Fruit fly (Drosophila melanogaster) whole organism, embryonic: ENCODE data around the gene CG5715.

ENCODE experiments used
- Abd-B ChIP-seq: fragments of 200-800 bp; sonication (Bioruptor generic); optimal IDR thresholded peaks from 2 replicates; lab custom pipeline; 2018; ENCODE audit warnings: missing biosample characterization, mild to moderate bottlenecking, missing genetic modification characterization, moderate library complexity
- Ada2b ChIP-seq: fragments of 200-800 bp; sonication (Bioruptor generic); IDR thresholded peaks from 2 replicates; pipeline ENCODE4 v1.3.6; 2022; ENCODE audit warnings: missing biosample characterization, missing genetic modification characterization
- Blimp-1 ChIP-seq: fragments of 200-800 bp; sonication (Bioruptor generic); optimal IDR thresholded peaks from 3 replicates; lab custom pipeline; 2018; ENCODE audit warnings: missing biosample characterization, missing genetic modification characterization, mild to moderate bottlenecking, moderate library complexity, missing genetic modification reagents
- CG10979 ChIP-seq: fragments of 200-800 bp; sonication (Bioruptor generic); optimal IDR thresholded peaks from 2 replicates; lab custom pipeline; 2018; ENCODE audit warnings: missing biosample characterization, mild to moderate bottlenecking, missing genetic modification characterization, moderate library complexity
- CG12071 ChIP-seq: fragments of 200-800 bp; sonication (Bioruptor generic); optimal IDR thresholded peaks from 3 replicates; lab custom pipeline; 2018; ENCODE audit warnings: missing biosample characterization, mild to moderate bottlenecking, missing genetic modification characterization
- CG12104 ChIP-seq: fragments of 200-800 bp; sonication (Bioruptor generic); optimal IDR thresholded peaks from 3 replicates; lab custom pipeline; 2016; ENCODE audit warnings: missing biosample characterization, missing genetic modification characterization
- CG12219 ChIP-seq: fragments of 200-800 bp; sonication (Bioruptor generic); optimal IDR thresholded peaks from 3 replicates; lab custom pipeline; 2018; ENCODE audit warnings: missing biosample characterization, mild to moderate bottlenecking, missing genetic modification characterization
- CG1233 ChIP-seq: fragments of 200-800 bp; sonication (Bioruptor generic); optimal IDR thresholded peaks from 4 replicates; lab custom pipeline; 2018; ENCODE audit warnings: missing biosample characterization, mild to moderate bottlenecking, missing genetic modification characterization
- CG1529 ChIP-seq: fragments of 200-800 bp; sonication (Bioruptor generic); optimal IDR thresholded peaks from 3 replicates; lab custom pipeline; 2018; ENCODE audit warnings: missing biosample characterization, missing genetic modification characterization
- CG15514 ChIP-seq: fragments of 200-800 bp; sonication (Bioruptor generic); optimal IDR thresholded peaks from 3 replicates; lab custom pipeline; 2017; ENCODE audit warnings: missing biosample characterization, missing genetic modification characterization, mild to moderate bottlenecking, moderate library complexity, missing genetic modification reagents
- CG1603 ChIP-seq: fragments of 200-800 bp; sonication (Bioruptor generic); optimal IDR thresholded peaks from 2 replicates; lab custom pipeline; 2019; ENCODE audit warnings: missing biosample characterization, mild to moderate bottlenecking, missing genetic modification characterization, moderate library complexity
- CG1647 ChIP-seq: fragments of 200-800 bp; sonication (Bioruptor generic); optimal IDR thresholded peaks from 3 replicates; lab custom pipeline; 2016; ENCODE audit warnings: missing biosample characterization, missing genetic modification characterization
- CG16863 ChIP-seq: fragments of 200-800 bp; sonication (Bioruptor generic); optimal IDR thresholded peaks from 3 replicates; lab custom pipeline; 2016; ENCODE audit warnings: missing biosample characterization, missing genetic modification characterization
- CG17359 ChIP-seq: fragments of 200-800 bp; sonication (Bioruptor generic); optimal IDR thresholded peaks from 3 replicates; lab custom pipeline; 2018; ENCODE audit warnings: missing biosample characterization, mild to moderate bottlenecking, missing genetic modification characterization, moderate library complexity
- CG18764 ChIP-seq: fragments of 200-800 bp; sonication (Bioruptor generic); optimal IDR thresholded peaks from 3 replicates; lab custom pipeline; 2016; ENCODE audit warnings: missing biosample characterization, missing genetic modification characterization
- CG2120 ChIP-seq: fragments of 200-800 bp; sonication (Bioruptor generic); optimal IDR thresholded peaks from 3 replicates; lab custom pipeline; 2016; ENCODE audit warnings: missing biosample characterization, missing genetic modification characterization
- CG2712 ChIP-seq: fragments of 200-800 bp; optimal IDR thresholded peaks from 3 replicates; lab custom pipeline; 2019; ENCODE audit warnings: missing biosample characterization, mild to moderate bottlenecking, missing genetic modification characterization, moderate library complexity
- CG33557 ChIP-seq: fragments of 200-800 bp; sonication (Bioruptor generic); optimal IDR thresholded peaks from 2 replicates; lab custom pipeline; 2019; ENCODE audit warnings: missing biosample characterization, mild to moderate bottlenecking, missing genetic modification characterization, moderate library complexity
- CG3407 ChIP-seq: fragments of 200-800 bp; sonication (Bioruptor generic); optimal IDR thresholded peaks from 2 replicates; lab custom pipeline; 2018; ENCODE audit warnings: missing biosample characterization, mild to moderate bottlenecking, missing genetic modification characterization
- CG4424 ChIP-seq: fragments of 200-800 bp; sonication (Bioruptor generic); optimal IDR thresholded peaks from 3 replicates; lab custom pipeline; 2016; ENCODE audit warnings: missing biosample characterization, missing genetic modification characterization
- CG4820 ChIP-seq: fragments of 200-800 bp; sonication (Bioruptor generic); optimal IDR thresholded peaks from 3 replicates; lab custom pipeline; 2016; ENCODE audit warnings: missing biosample characterization, missing genetic modification characterization
- Deaf1 ChIP-seq: fragments of 200-800 bp; optimal IDR thresholded peaks from 3 replicates; lab custom pipeline; 2019; ENCODE audit warnings: missing biosample characterization, mild to moderate bottlenecking, missing genetic modification characterization, moderate library complexity
- Dll ChIP-seq: fragments of 200-800 bp; sonication (Bioruptor generic); IDR thresholded peaks from 4 replicates; pipeline ENCODE4 v1.3.6; 2022; ENCODE audit warnings: missing biosample characterization, missing genetic modification characterization; ENCODE audit not compliant: partially characterized antibody
- Drgx ChIP-seq: fragments of 200-800 bp; sonication (Bioruptor generic); IDR thresholded peaks from 2 replicates; pipeline ENCODE4 v1.3.6; 2022; ENCODE audit warnings: missing biosample characterization, missing genetic modification characterization
- Ets65A ChIP-seq: fragments of 200-800 bp; sonication (Bioruptor generic); peaks from one replicate; lab custom pipeline; 2016; ENCODE audit warnings: missing biosample characterization, missing genetic modification characterization
- Fer1 ChIP-seq: fragments of 200-800 bp; sonication (Bioruptor generic); optimal IDR thresholded peaks from 2 replicates; lab custom pipeline; 2017; ENCODE audit warnings: missing biosample characterization, mild to moderate bottlenecking, missing genetic modification characterization
- HLH3B ChIP-seq: fragments of 200-800 bp; sonication (Bioruptor generic); IDR thresholded peaks from 2 replicates; pipeline ENCODE4 v1.3.6; 2022; ENCODE audit warnings: missing biosample characterization, missing genetic modification characterization
- MESR4 ChIP-seq: fragments of 200-800 bp; sonication (Bioruptor generic); optimal IDR thresholded peaks from 2 replicates; lab custom pipeline; 2018; ENCODE audit warnings: missing biosample characterization, mild to moderate bottlenecking, missing genetic modification characterization, moderate library complexity
- MTF-1 ChIP-seq: fragments of 200-800 bp; sonication (Bioruptor generic); optimal IDR thresholded peaks from 2 replicates; lab custom pipeline; 2018; ENCODE audit warnings: missing biosample characterization, mild to moderate bottlenecking, missing genetic modification characterization, borderline replicate concordance
- Nf-YA ChIP-seq: fragments of 200-800 bp; sonication (Bioruptor generic); IDR thresholded peaks from 2 replicates; pipeline ENCODE4 v1.3.6; 2022; ENCODE audit warnings: missing biosample characterization, missing genetic modification characterization
- Rx ChIP-seq: fragments of 200-800 bp; sonication (Bioruptor generic); IDR thresholded peaks from 2 replicates; pipeline ENCODE4 v1.3.6; 2022; ENCODE audit warnings: missing biosample characterization, missing genetic modification characterization
- Spps ChIP-seq: fragments of 200-800 bp; sonication (Bioruptor generic); optimal IDR thresholded peaks from 2 replicates; lab custom pipeline; 2018; ENCODE audit warnings: missing biosample characterization, mild to moderate bottlenecking, missing genetic modification characterization
- Tbp ChIP-seq: fragments of >200 bp; optimal IDR thresholded peaks from 2 replicates; lab custom pipeline; 2018; ENCODE audit warnings: missing biosample characterization, missing genetic modification characterization
- ab ChIP-seq: fragments of 200-800 bp; sonication (Bioruptor generic); optimal IDR thresholded peaks from 2 replicates; lab custom pipeline; 2016; ENCODE audit warnings: missing biosample characterization, missing genetic modification characterization
- fru ChIP-seq: fragments of >200 bp; optimal IDR thresholded peaks from 2 replicates; lab custom pipeline; 2017
- ham ChIP-seq: fragments of 200-800 bp; sonication (Bioruptor generic); IDR thresholded peaks from 2 replicates; pipeline ENCODE4 v1.3.6; 2022; ENCODE audit warnings: missing biosample characterization, missing genetic modification characterization
- hb ChIP-seq: fragments of 200-800 bp; sonication (Bioruptor generic); IDR thresholded peaks from 3 replicates; pipeline ENCODE4 v1.3.6; 2022; ENCODE audit warnings: missing biosample characterization, missing genetic modification characterization; ENCODE audit not compliant: partially characterized antibody
- jigr1 ChIP-seq: fragments of 200-800 bp; sonication (Bioruptor generic); IDR thresholded peaks from 3 replicates; pipeline ENCODE4 v1.3.6; 2022; ENCODE audit warnings: missing biosample characterization, missing genetic modification characterization
- jing ChIP-seq: fragments of 200-800 bp; sonication (Bioruptor generic); optimal IDR thresholded peaks from 2 replicates; lab custom pipeline; 2018; ENCODE audit warnings: missing biosample characterization, mild to moderate bottlenecking, missing genetic modification characterization
- kni ChIP-seq: fragments of 200-800 bp; sonication (Bioruptor generic); optimal IDR thresholded peaks from 3 replicates; lab custom pipeline; 2017; ENCODE audit warnings: mild to moderate bottlenecking, missing biosample characterization, missing genetic modification reagents, missing genetic modification characterization
- nom ChIP-seq: fragments of 200-800 bp; sonication (Bioruptor generic); optimal IDR thresholded peaks from 2 replicates; lab custom pipeline; 2017; ENCODE audit warnings: missing biosample characterization, missing genetic modification characterization, mild to moderate bottlenecking, moderate library complexity, missing genetic modification reagents
- rib ChIP-seq: fragments of 200-800 bp; sonication (Bioruptor generic); IDR thresholded peaks from 2 replicates; pipeline ENCODE4 v1.3.6; 2022; ENCODE audit warnings: missing biosample characterization, missing genetic modification characterization
- row ChIP-seq: fragments of 200-800 bp; sonication (Bioruptor generic); IDR thresholded peaks from 3 replicates; pipeline ENCODE4 v1.3.6; 2022; ENCODE audit warnings: missing biosample characterization, missing genetic modification characterization
- sens ChIP-seq: fragments of 200-800 bp; sonication (Bioruptor generic); peaks from one replicate; lab custom pipeline; 2016; ENCODE audit warnings: missing biosample characterization, missing genetic modification characterization
- sug ChIP-seq: fragments of 200-800 bp; optimal IDR thresholded peaks from 2 replicates; lab custom pipeline; 2019; ENCODE audit warnings: missing biosample characterization, mild to moderate bottlenecking, missing genetic modification characterization, moderate library complexity
- tio ChIP-seq: fragments of 200-800 bp; sonication (Bioruptor generic); optimal IDR thresholded peaks from 2 replicates; lab custom pipeline; 2017; ENCODE audit warnings: missing biosample characterization, missing genetic modification characterization, inconsistent platforms
- toy ChIP-seq: fragments of 200-800 bp; sonication (Bioruptor generic); IDR thresholded peaks from 2 replicates; pipeline ENCODE4 v1.3.6; 2022; ENCODE audit warnings: missing biosample characterization, missing genetic modification characterization
- twi ChIP-seq: fragments of 200-800 bp; optimal IDR thresholded peaks from 2 replicates; lab custom pipeline; 2019; ENCODE audit warnings: missing biosample characterization, mild to moderate bottlenecking, missing genetic modification characterization, moderate library complexity
- z ChIP-seq: fragments of 200-800 bp; sonication (Bioruptor generic); IDR thresholded peaks from 3 replicates; pipeline ENCODE4 v1.3.6; 2022; ENCODE audit warnings: missing biosample characterization, missing genetic modification characterization

CG5715 gene

dm6 chr3R:24287157-24287556, 7.0 kb downstream of the CG5715 start:
- TF ChIP-seq Ets65A (GFP tag; lab: Kevin White, UChicago) (peak; percentile 68), Fer1 (GFP tag; lab: Kevin White, UChicago) (no peak), nom (peak; percentile 38)

DNA sequence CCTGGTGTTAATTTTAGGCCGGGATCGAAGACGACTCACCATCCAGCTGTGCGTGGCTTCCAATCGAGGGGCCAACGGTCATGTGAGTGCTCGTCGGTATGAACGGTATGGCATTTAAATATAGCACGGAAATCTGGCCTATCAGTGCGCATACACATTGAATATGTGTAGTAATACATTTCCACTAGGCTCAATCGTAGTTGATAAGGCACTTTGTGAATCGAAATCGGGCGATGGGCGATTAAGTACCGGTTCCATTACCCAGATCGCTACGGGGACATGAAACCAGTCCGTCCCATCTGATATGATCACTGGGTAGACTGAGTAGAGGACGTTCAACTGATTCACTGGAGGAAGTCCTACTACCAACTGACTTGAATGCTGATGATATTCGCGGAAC, 8.8 kb downstream of the CG5715 start:
- TF ChIP-seq HLH3B (GFP tag; lab: Robert Waterston, UW) (no peak), CG4424 (GFP tag; lab: Kevin White, UChicago) (no peak), nom (peak; percentile 23), sug (tag; lab: Kevin White, UChicago) (peak; percentile 53), CG15514 (peak; percentile 35)

DNA sequence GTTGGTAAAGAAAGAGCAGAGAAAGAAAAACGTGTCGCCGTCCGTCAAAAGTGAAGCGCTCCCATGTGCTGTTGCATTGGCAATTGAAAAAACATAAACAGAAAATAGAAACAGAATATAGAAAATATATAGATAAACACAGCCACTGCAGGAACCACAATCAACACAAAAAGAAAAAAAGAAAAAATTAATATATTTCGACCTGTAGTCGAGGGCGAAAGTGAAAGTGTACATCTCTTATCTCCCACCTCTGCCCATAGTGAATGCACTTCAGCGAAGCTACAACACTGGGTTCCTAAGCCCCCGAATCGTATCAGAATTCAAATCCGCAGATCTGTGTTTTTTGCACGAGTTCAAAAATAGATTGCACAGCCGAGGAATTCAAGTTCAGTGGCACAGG, 10.0 kb downstream of the CG5715 start:
- peak; percentile 11 for TF ChIP-seq Ets65A (GFP tag; lab: Kevin White, UChicago)
- TF ChIP-seq CG12219: no peak
- TF ChIP-seq CG1603 (tag; lab: Kevin White, UChicago): no peak
- TF ChIP-seq z (GFP tag; lab: Robert Waterston, UW): no peak
- TF ChIP-seq rib: no peak
- no peak for TF ChIP-seq CG16863 (GFP tag; lab: Kevin White, UChicago)
- TF ChIP-seq CG1647 (GFP tag; lab: Kevin White, UChicago): no peak
- no peak for TF ChIP-seq CG2712
- no peak for TF ChIP-seq Ada2b (GFP tag; lab: Robert Waterston, UW)
- TF ChIP-seq Rx (GFP tag; lab: Robert Waterston, UW): no peak
- TF ChIP-seq CG1529 (GFP tag; lab: Kevin White, UChicago): no peak
- TF ChIP-seq CG12104 (GFP tag; lab: Kevin White, UChicago): no peak
- no peak for TF ChIP-seq toy (GFP tag; lab: Robert Waterston, UW)
- no peak for TF ChIP-seq CG17359 (tag; lab: Kevin White, UChicago)
- no peak for TF ChIP-seq Nf-YA
- TF ChIP-seq tio: no peak
- peak; percentile 71 for TF ChIP-seq Blimp-1 (GFP tag; lab: Kevin White, UChicago)
- peak; percentile 75 for TF ChIP-seq sens (GFP tag; lab: Kevin White, UChicago)
- TF ChIP-seq Drgx (GFP tag; lab: Robert Waterston, UW): no peak
- no peak for TF ChIP-seq Abd-B (GFP tag; lab: Kevin White, UChicago)
- no peak for TF ChIP-seq hb (GFP tag; lab: Robert Waterston, UW)
- no peak for TF ChIP-seq row (GFP tag; lab: Robert Waterston, UW)
- no peak for TF ChIP-seq CG18764 (GFP tag; lab: Kevin White, UChicago)
- TF ChIP-seq MTF-1 (GFP tag; lab: Kevin White, UChicago): no peak
- TF ChIP-seq CG33557: no peak
- TF ChIP-seq twi (tag; lab: Kevin White, UChicago): peak; percentile 55
- no peak for TF ChIP-seq CG2120 (GFP tag; lab: Kevin White, UChicago)
- no peak for TF ChIP-seq CG4820 (GFP tag; lab: Kevin White, UChicago)
- no peak for TF ChIP-seq Spps (tag; lab: Kevin White, UChicago)
- no peak for TF ChIP-seq jing
- no peak for TF ChIP-seq CG10979

DNA sequence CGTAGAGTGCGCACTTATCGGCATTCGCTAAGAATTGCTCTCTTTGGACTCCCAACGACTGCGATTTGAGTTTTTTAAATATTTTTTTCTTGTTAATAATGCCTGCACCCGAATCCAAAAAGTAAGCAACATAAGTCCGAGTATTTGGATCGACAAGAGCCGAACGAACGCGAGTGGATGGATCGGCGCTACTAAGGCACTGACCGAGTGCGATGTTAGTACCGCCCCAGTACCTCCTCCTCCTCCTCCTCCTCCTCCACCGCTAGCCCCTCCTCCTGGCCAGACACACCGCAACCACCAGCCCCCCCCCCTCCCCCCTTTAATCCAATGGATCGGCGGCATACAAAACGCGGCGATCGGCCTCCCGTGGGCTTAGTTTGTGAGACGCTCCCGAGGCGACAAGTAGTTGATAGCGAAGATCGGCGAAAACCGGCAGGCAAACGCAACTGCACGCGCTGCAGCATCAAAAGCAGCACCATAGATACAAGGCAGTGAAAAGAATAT, 10.6 kb downstream of the CG5715 start, which contains the start of gene CG6356:
TSS of gene CG6356 (plus strand) at position 374 of the 504 bp plus-strand sequence.
- TF ChIP-seq CG17359 (tag; lab: Kevin White, UChicago) (no peak), Tbp (GFP tag; lab: Kevin White, UChicago) (no peak), ham (GFP tag; lab: Robert Waterston, UW) (no peak), MESR4 (no peak), Dll (no peak), jigr1 (GFP tag; lab: Robert Waterston, UW) (no peak), ab (GFP tag; lab: Kevin White, UChicago) (no peak), fru (lab: Kevin White, UChicago) (no peak), CG1233 (GFP tag; lab: Kevin White, UChicago) (no peak), Deaf1 (tag; lab: Kevin White, UChicago) (peak; percentile 96), kni (GFP tag; lab: Kevin White, UChicago) (peak; percentile 49), CG12071 (no peak), CG3407 (no peak)
